Worm (Caenorhabditis elegans) whole organism, L2 larva: ENCODE measurements around the gene T04H1.12.
A peak's percentile ranks its signal among the peaks of the same experiment; 100 is the strongest.

Source experiments
- C34F6.9 ChIP-seq: fragments of 150-350 bp; optimal IDR thresholded peaks from 2 replicates; lab custom pipeline; 2014; ENCODE audit warnings: missing biosample characterization, missing genetic modification characterization
- F13H6.1 ChIP-seq: sonication (generic microtip); optimal IDR thresholded peaks from 2 replicates; lab custom pipeline; 2016; ENCODE audit warnings: missing genetic modification characterization, missing compliant biosample characterization
- Y55F3AM.14 ChIP-seq: fragments of 200-800 bp; sonication (Bioruptor generic); optimal IDR thresholded peaks from 2 replicates; lab custom pipeline; 2018; ENCODE audit warnings: mild to moderate bottlenecking, missing genetic modification characterization, missing compliant biosample characterization
- ZK546.5 ChIP-seq: sonication (generic microtip); optimal IDR thresholded peaks from 2 replicates; lab custom pipeline; 2017; ENCODE audit warnings: missing biosample characterization, missing genetic modification characterization
- alr-1 ChIP-seq: fragments of 150-350 bp; optimal IDR thresholded peaks from 2 replicates; lab custom pipeline; 2014; ENCODE audit warnings: missing biosample characterization, missing genetic modification characterization
- aly-2 ChIP-seq: fragments of 150-350 bp; optimal IDR thresholded peaks from 2 replicates; lab custom pipeline; 2014; ENCODE audit warnings: missing biosample characterization, missing genetic modification characterization
- ama-1 ChIP-seq: fragments of 150-350 bp; optimal IDR thresholded peaks from 2 replicates; lab custom pipeline; 2018; ENCODE audit warnings: inconsistent platforms
- blmp-1 ChIP-seq: sonication (generic microtip); optimal IDR thresholded peaks from 2 replicates; lab custom pipeline; 2017; ENCODE audit warnings: missing genetic modification characterization, mild to moderate bottlenecking, missing compliant biosample characterization, antibody characterized with exemption, moderate library complexity; ENCODE audit not compliant: insufficient read depth
- ceh-16 ChIP-seq: fragments of 150-350 bp; optimal IDR thresholded peaks from 2 replicates; lab custom pipeline; 2014; ENCODE audit warnings: missing biosample characterization, missing genetic modification characterization
- ceh-82 ChIP-seq: fragments of 150-350 bp; optimal IDR thresholded peaks from 2 replicates; lab custom pipeline; 2014; ENCODE audit warnings: missing biosample characterization, missing genetic modification characterization
- crh-2 ChIP-seq: sonication (generic microtip); optimal IDR thresholded peaks from 2 replicates; lab custom pipeline; 2017; ENCODE audit warnings: missing biosample characterization, missing genetic modification characterization
- dmd-4 ChIP-seq: sonication (generic microtip); optimal IDR thresholded peaks from 2 replicates; lab custom pipeline; 2017; ENCODE audit warnings: missing biosample characterization, missing genetic modification characterization
- egl-27 ChIP-seq: sonication (generic microtip); optimal IDR thresholded peaks from 3 replicates; lab custom pipeline; 2017; ENCODE audit warnings: missing biosample characterization, missing genetic modification reagents, missing genetic modification characterization
- elt-1 ChIP-seq: fragments of 150-350 bp; optimal IDR thresholded peaks from 2 replicates; lab custom pipeline; 2014; ENCODE audit warnings: missing biosample characterization, missing genetic modification characterization
- elt-3 ChIP-seq: sonication (generic microtip); optimal IDR thresholded peaks from 2 replicates; lab custom pipeline; 2017; ENCODE audit warnings: missing biosample characterization, missing genetic modification characterization
- lin-11 ChIP-seq: fragments of 150-350 bp; sonication (generic microtip); optimal IDR thresholded peaks from 2 replicates; lab custom pipeline; 2014; ENCODE audit warnings: missing biosample characterization, missing genetic modification characterization, inconsistent platforms, mixed read lengths
- lsy-2 ChIP-seq, 2 experiments: fragments of 150-350 bp in 1 of 2; sonication (generic microtip) in 1 of 2; optimal IDR thresholded peaks; 2 replicates each; lab custom pipeline; 2014 to 2017; ENCODE audit warnings: missing biosample characterization in 2 of 2, missing genetic modification characterization in 2 of 2
- mbf-1 ChIP-seq: sonication (generic microtip); optimal IDR thresholded peaks from 2 replicates; lab custom pipeline; 2017; ENCODE audit warnings: missing biosample characterization, missing genetic modification characterization
- mdl-1 ChIP-seq, 2 experiments: fragments of 150-350 bp in 1 of 2; sonication (generic microtip) in 1 of 2; optimal IDR thresholded peaks; 2 replicates each; lab custom pipeline; 2017; ENCODE audit warnings: missing biosample characterization in 2 of 2, missing genetic modification characterization in 2 of 2
- nhr-10 ChIP-seq: sonication (generic microtip); optimal IDR thresholded peaks from 2 replicates; lab custom pipeline; 2017; ENCODE audit warnings: missing biosample characterization, missing genetic modification characterization
- nhr-129 ChIP-seq: fragments of 150-350 bp; optimal IDR thresholded peaks from 2 replicates; lab custom pipeline; 2014; ENCODE audit warnings: missing biosample characterization, missing genetic modification characterization
- nhr-21 ChIP-seq: fragments of 150-350 bp; optimal IDR thresholded peaks from 2 replicates; lab custom pipeline; 2014; ENCODE audit warnings: missing biosample characterization, missing genetic modification characterization
- nhr-23 ChIP-seq: fragments of 150-350 bp; optimal IDR thresholded peaks from 2 replicates; lab custom pipeline; 2014; ENCODE audit warnings: missing biosample characterization, missing genetic modification reagents, missing genetic modification characterization
- nhr-237 ChIP-seq: fragments of 150-350 bp; optimal IDR thresholded peaks from 2 replicates; lab custom pipeline; 2014; ENCODE audit warnings: missing biosample characterization, missing genetic modification characterization
- nhr-25 ChIP-seq: fragments of 150-350 bp; sonication (generic microtip); optimal IDR thresholded peaks from 3 replicates; lab custom pipeline; 2014; ENCODE audit warnings: missing biosample characterization, missing genetic modification characterization
- nhr-6 ChIP-seq: fragments of 150-350 bp; optimal IDR thresholded peaks from 2 replicates; lab custom pipeline; 2014; ENCODE audit warnings: missing biosample characterization, missing genetic modification characterization
- skn-1 ChIP-seq: sonication (generic microtip); optimal IDR thresholded peaks from 2 replicates; lab custom pipeline; 2017; ENCODE audit warnings: missing biosample characterization, missing genetic modification characterization
- sma-3 ChIP-seq: sonication (generic microtip); optimal IDR thresholded peaks from 2 replicates; lab custom pipeline; 2016; ENCODE audit warnings: missing genetic modification reagents, missing genetic modification characterization, missing compliant biosample characterization
- sma-9 ChIP-seq, 2 experiments: fragments of 150-350 bp in 1 of 2; sonication (generic microtip) in 1 of 2; optimal IDR thresholded peaks; 2 replicates each; lab custom pipeline; 2014 to 2016; ENCODE audit warnings: missing genetic modification characterization in 2 of 2, mild to moderate bottlenecking in 1 of 2, missing biosample characterization in 1 of 2, missing compliant biosample characterization in 1 of 2, missing genetic modification reagents in 1 of 2, moderate library complexity in 1 of 2
- snpc-4 ChIP-seq: fragments of 150-350 bp; optimal IDR thresholded peaks from 2 replicates; lab custom pipeline; 2014; ENCODE audit warnings: missing biosample characterization, missing genetic modification characterization
- unc-55 ChIP-seq: fragments of 150-350 bp; sonication (generic microtip); optimal IDR thresholded peaks from 3 replicates; lab custom pipeline; 2014; ENCODE audit warnings: missing biosample characterization, missing genetic modification reagents, missing genetic modification characterization
- unc-62 ChIP-seq: fragments of 150-350 bp; optimal IDR thresholded peaks from 2 replicates; lab custom pipeline; 2014; ENCODE audit warnings: missing biosample characterization, missing genetic modification reagents, missing genetic modification characterization
- zag-1 ChIP-seq: fragments of 150-350 bp; optimal IDR thresholded peaks from 2 replicates; lab custom pipeline; 2014; ENCODE audit warnings: missing biosample characterization, missing genetic modification characterization
- ztf-1 ChIP-seq: fragments of 200-800 bp; sonication (Bioruptor generic); conservative IDR thresholded peaks from 2 replicates; pipeline ENCODE4 v1.3.6; 2022; ENCODE audit warnings: missing genetic modification characterization, missing compliant biosample characterization
- ztf-11 ChIP-seq: sonication (generic microtip); optimal IDR thresholded peaks from 2 replicates; lab custom pipeline; 2017; ENCODE audit warnings: missing biosample characterization, missing genetic modification characterization
- ztf-4 ChIP-seq: fragments of 150-350 bp; optimal IDR thresholded peaks from 2 replicates; lab custom pipeline; 2014; ENCODE audit warnings: missing biosample characterization, missing genetic modification characterization

T04H1.12 gene

DNA sequence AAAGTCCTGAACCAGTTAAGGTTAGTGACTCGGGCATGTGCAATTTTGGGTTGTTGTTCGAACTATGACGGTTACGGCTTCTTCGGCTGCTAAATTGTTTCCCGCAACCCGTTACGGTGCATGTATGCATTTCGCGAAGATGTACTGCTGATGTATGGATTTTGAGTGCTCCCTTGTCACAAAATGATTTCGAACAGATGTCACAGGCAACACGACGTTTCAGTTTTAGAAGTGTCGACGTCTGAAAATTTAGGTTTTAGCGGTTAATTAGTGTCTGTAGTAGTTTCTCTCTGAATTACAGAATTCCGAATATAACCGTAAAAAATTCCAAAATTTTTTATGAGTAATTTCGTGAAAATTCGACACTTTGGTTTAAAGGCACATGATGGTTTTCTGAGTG lies 20.3 kb downstream of the T04H1.12 start:
- TF ChIP-seq ztf-1 (GFP tag; lab: Robert Waterston, UW) (no peak), elt-1 (tag; lab: Kevin White, UChicago) (no peak), nhr-25 (tag; lab: Kevin White, UChicago) (no peak), blmp-1 (tag; lab: Kevin White, UChicago) (no peak), ztf-4 (tag; lab: Kevin White, UChicago) (no peak), mbf-1 (no peak), aly-2 (tag; lab: Kevin White, UChicago) (no peak), ZK546.5 (no peak), nhr-23 (tag; lab: Kevin White, UChicago) (no peak), dmd-4 (tag; lab: Kevin White, UChicago) (no peak), nhr-237 (tag; lab: Kevin White, UChicago) (no peak), crh-2 (tag; lab: Kevin White, UChicago) (no peak), Y55F3AM.14 (GFP tag; lab: Kevin White, UChicago) (no peak), nhr-129 (no peak), snpc-4 (no peak), sma-3 (GFP tag; lab: Kevin White, UChicago) (no peak), C34F6.9 (tag; lab: Kevin White, UChicago) (no peak)

DNA sequence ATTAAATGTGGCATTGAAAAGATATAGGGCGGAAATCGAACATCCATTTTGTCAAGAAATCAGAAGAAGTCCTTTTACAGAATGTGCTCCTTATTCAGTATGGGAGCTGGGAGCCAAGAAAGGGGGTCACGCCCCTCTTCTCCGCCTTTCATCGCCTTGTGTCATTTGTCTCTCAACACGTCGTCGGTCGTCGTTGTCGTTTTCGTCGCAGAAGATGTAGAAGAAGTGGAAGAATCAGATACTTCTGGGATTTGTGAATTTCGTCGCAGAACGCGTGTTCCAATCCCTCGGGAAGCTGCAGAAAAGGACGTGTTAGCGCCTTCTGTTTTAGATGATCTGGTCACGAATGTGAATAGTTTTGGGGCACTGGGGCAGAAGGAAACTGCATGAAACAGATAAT lies 21.5 kb downstream of the T04H1.12 start, which contains the start of gene bnc-1:
TSS of gene bnc-1 (minus strand) at position 101 of the 400 bp plus-strand sequence.
- TF ChIP-seq nhr-6 (tag; lab: Kevin White, UChicago) (no peak), crh-2 (tag; lab: Kevin White, UChicago) (no peak), nhr-129 (no peak), ztf-11 (tag; lab: Kevin White, UChicago) (no peak), sma-9 (GFP tag; optimal IDR thresholded peaks at IDR 0.05; lab: Kevin White, UChicago) (no peak), sma-9 (tag; optimal IDR thresholded peaks at IDR 0.05; lab: Kevin White, UChicago) (no peak), ZK546.5 (no peak), skn-1 (tag; lab: Kevin White, UChicago) (no peak), nhr-21 (tag; lab: Kevin White, UChicago) (no peak), sma-3 (GFP tag; lab: Kevin White, UChicago) (no peak)
- TF ChIP-seq, all 48 proteins: peak for 0

DNA sequence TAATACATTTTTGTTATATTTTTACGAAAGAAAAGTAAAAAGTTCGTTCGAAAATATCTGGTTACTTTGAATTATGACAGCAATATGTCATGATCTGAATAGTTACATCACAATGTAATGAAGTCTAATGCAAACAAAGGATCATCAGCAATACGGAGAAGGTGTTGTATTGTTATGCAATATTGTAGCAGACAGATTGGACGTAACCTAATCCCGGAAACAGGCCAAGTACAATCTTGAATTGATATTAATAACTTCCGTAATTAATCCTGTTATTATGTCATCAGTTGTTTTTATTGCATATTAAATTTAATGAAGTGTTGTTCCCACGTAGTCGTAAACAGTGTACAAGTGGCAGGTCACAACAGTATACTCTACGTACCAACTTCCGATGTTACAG lies 26.1 kb downstream of the T04H1.12 start:
- no peak for TF ChIP-seq ama-1 (lab: Kevin White, UChicago)
- TF ChIP-seq C34F6.9 (tag; lab: Kevin White, UChicago): no peak
- TF ChIP-seq sma-9 (GFP tag; optimal IDR thresholded peaks at IDR 0.05; lab: Kevin White, UChicago): no peak
- no peak for TF ChIP-seq sma-9 (tag; optimal IDR thresholded peaks at IDR 0.05; lab: Kevin White, UChicago)
- no peak for TF ChIP-seq nhr-129
- no peak for TF ChIP-seq blmp-1 (tag; lab: Kevin White, UChicago)
- no peak for TF ChIP-seq unc-62 (GFP tag; lab: Kevin White, UChicago)
- no peak for TF ChIP-seq elt-3
- no peak for TF ChIP-seq mdl-1 (tag; optimal IDR thresholded peaks at IDR 0.05; lab: Kevin White, UChicago)
- TF ChIP-seq ztf-1 (GFP tag; lab: Robert Waterston, UW): no peak
- TF ChIP-seq ceh-82: no peak
- TF ChIP-seq skn-1 (tag; lab: Kevin White, UChicago): no peak
- no peak for TF ChIP-seq egl-27 (tag; lab: Kevin White, UChicago)
- TF ChIP-seq nhr-21 (tag; lab: Kevin White, UChicago): no peak

DNA sequence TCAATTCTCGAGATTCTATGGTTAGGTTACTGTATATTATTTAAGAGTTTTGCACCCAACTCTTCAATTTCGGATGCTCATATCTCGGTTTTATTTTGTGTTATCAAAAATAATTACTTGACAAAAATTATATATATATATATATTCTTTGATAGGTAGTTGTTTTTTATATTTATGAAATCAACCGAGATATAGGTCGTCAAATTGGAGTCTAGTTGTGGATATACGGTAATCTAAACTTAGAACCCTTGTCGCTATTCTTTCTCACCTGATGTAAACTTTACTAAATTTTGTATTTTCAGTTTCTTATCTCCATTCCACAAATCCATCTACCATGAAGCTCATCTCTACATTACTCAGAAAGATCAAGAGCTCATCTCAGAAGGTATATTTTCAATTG lies 27.7 kb downstream of the T04H1.12 start, which contains the start of gene F55C5.10:
TSS of gene F55C5.10 (plus strand) at position 301 of the 400 bp plus-strand sequence.
- TF ChIP-seq zag-1 (no peak), lsy-2 (tag; optimal IDR thresholded peaks at IDR 0.05; lab: Kevin White, UChicago) (no peak), blmp-1 (tag; lab: Kevin White, UChicago) (no peak), nhr-25 (tag; lab: Kevin White, UChicago) (no peak), elt-1 (tag; lab: Kevin White, UChicago) (no peak)

DNA sequence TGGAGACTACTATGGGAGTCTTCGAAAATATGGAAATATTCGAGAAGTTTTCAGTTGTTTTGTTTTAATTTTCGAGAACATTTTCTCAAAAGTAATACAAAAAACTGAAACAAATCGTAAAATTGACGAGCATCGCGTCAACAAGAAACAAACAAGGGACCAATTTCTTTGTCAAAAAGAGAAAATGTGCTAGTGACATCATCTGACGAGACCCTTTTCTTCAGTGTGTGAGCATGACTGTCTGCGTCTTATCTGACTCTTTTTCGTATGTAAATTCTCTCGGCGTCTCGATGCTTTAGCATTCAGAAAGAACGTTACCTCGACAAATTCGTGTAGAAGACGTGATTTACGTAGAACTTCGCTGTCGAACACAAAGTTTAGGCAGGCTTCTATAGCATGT lies 32.2 kb downstream of the T04H1.12 start:
- no peak for TF ChIP-seq blmp-1 (tag; lab: Kevin White, UChicago)
- no peak for TF ChIP-seq lin-11 (tag; lab: Kevin White, UChicago)
- TF ChIP-seq zag-1: peak; percentile 2
- TF ChIP-seq C34F6.9 (tag; lab: Kevin White, UChicago): peak; percentile 35
- TF ChIP-seq nhr-129: peak; percentile 77
- TF ChIP-seq lsy-2 (tag; optimal IDR thresholded peaks at IDR 0.05; lab: Kevin White, UChicago): peak in 1 of 2 experiments; percentile 36
- TF ChIP-seq ceh-16 (tag; lab: Kevin White, UChicago): no peak
- no peak for TF ChIP-seq nhr-10 (tag; lab: Kevin White, UChicago)
- no peak for TF ChIP-seq skn-1 (tag; lab: Kevin White, UChicago)
- no peak for TF ChIP-seq alr-1
- TF ChIP-seq ceh-82: no peak
- TF ChIP-seq unc-55 (GFP tag; lab: Kevin White, UChicago): peak; percentile 41
- TF ChIP-seq nhr-25 (tag; lab: Kevin White, UChicago): no peak
- TF ChIP-seq F13H6.1 (tag; lab: Kevin White, UChicago): no peak
